Worm (Caenorhabditis elegans): ENCODE measurements around the gene C09H10.4.

- no peak for TF ChIP-seq ztf-11 (tag; optimal IDR thresholded peaks at IDR 0.05)
- no peak for TF ChIP-seq nhr-237 (tag; optimal IDR thresholded peaks at IDR 0.05)
- no peak for TF ChIP-seq unc-30 (tag; optimal IDR thresholded peaks at IDR 0.05)
- no peak for TF ChIP-seq egl-27 (tag; optimal IDR thresholded peaks at IDR 0.05)
- no peak for TF ChIP-seq mdl-1 (tag; optimal IDR thresholded peaks at IDR 0.05)
- TF ChIP-seq zag-1 (tag; optimal IDR thresholded peaks at IDR 0.05), result no peak
- TF ChIP-seq nhr-11 (tag; optimal IDR thresholded peaks at IDR 0.05), result no peak
- no peak for TF ChIP-seq nhr-77 (tag; optimal IDR thresholded peaks at IDR 0.05)
- no peak for TF ChIP-seq pag-3 (tag; optimal IDR thresholded peaks at IDR 0.05; ENCODE audit: borderline replicate concordance, insufficient read depth)
- TF ChIP-seq unc-62 (GFP tag; optimal IDR thresholded peaks at IDR 0.05), result no peak
- no peak for TF ChIP-seq nhr-12 (tag; optimal IDR thresholded peaks at IDR 0.05)
- TF ChIP-seq aly-2 (tag; optimal IDR thresholded peaks at IDR 0.05), result no peak
- no peak for TF ChIP-seq swsn-7 (tag; optimal IDR thresholded peaks at IDR 0.05)
Observed at ce11 chrII:11057256-11057655, 42.7 kb upstream of the C09H10.4 start.

All from whole organism, L1 larva.